Worm (Caenorhabditis elegans) whole organism, early embryonic: ENCODE results near the gene srr-8.

Experiments used
- B0310.2 ChIP-seq: sonication (generic microtip); optimal IDR thresholded peaks from 2 replicates; lab custom pipeline; 2016; ENCODE audit warnings: mild to moderate bottlenecking, missing genetic modification characterization, missing compliant biosample characterization
- F13C5.2 ChIP-seq: sonication (generic microtip); optimal IDR thresholded peaks from 2 replicates; lab custom pipeline; 2017; ENCODE audit warnings: mild to moderate bottlenecking, missing genetic modification characterization, inconsistent platforms, missing compliant biosample characterization
- aly-1 ChIP-seq: sonication (generic microtip); optimal IDR thresholded peaks from 2 replicates; lab custom pipeline; 2016; ENCODE audit warnings: missing genetic modification characterization, missing compliant biosample characterization
- ama-1 ChIP-seq: fragments of 150-350 bp; optimal IDR thresholded peaks from 2 replicates; lab custom pipeline; 2014
- ceh-13 ChIP-seq: fragments of 200-800 bp; sonication (Bioruptor generic); optimal IDR thresholded peaks from 2 replicates; lab custom pipeline; 2018; ENCODE audit warnings: mild to moderate bottlenecking, missing genetic modification characterization, missing compliant biosample characterization
- ceh-36 ChIP-seq: sonication (generic microtip); optimal IDR thresholded peaks from 2 replicates; lab custom pipeline; 2016; ENCODE audit warnings: missing genetic modification characterization, inconsistent platforms, missing compliant biosample characterization
- ets-7 ChIP-seq: sonication (generic microtip); optimal IDR thresholded peaks from 2 replicates; lab custom pipeline; 2016; ENCODE audit warnings: missing genotype, missing genetic modification characterization, missing compliant biosample characterization
- flt-1 ChIP-seq: fragments of 200-800 bp; sonication (Bioruptor generic); IDR thresholded peaks from 2 replicates; pipeline ENCODE4 v1.3.6; 2022; ENCODE audit warnings: missing genetic modification characterization, missing compliant biosample characterization
- hmbx-1 ChIP-seq: sonication (generic microtip); optimal IDR thresholded peaks from 2 replicates; lab custom pipeline; 2016; ENCODE audit warnings: mild to moderate bottlenecking, missing genetic modification characterization, missing compliant biosample characterization
- hmg-4 ChIP-seq: fragments of 200-800 bp; sonication (Bioruptor generic); optimal IDR thresholded peaks from 2 replicates; lab custom pipeline; 2018; ENCODE audit warnings: mild to moderate bottlenecking, missing genetic modification characterization, missing compliant biosample characterization
- hnd-1 ChIP-seq: sonication (generic microtip); optimal IDR thresholded peaks from 2 replicates; lab custom pipeline; 2016; ENCODE audit warnings: missing genetic modification characterization, missing compliant biosample characterization
- pes-1 ChIP-seq: fragments of 200-800 bp; sonication (Bioruptor generic); IDR thresholded peaks from 2 replicates; pipeline ENCODE4 v1.3.6; 2022; ENCODE audit warnings: missing genetic modification reagents, missing genetic modification characterization, missing compliant biosample characterization
- scrt-1 ChIP-seq: fragments of 200-800 bp; sonication (Bioruptor generic); IDR thresholded peaks from 2 replicates; pipeline ENCODE4 v1.3.6; 2022; ENCODE audit warnings: missing genetic modification characterization, missing compliant biosample characterization
- sea-1 ChIP-seq: fragments of 200-800 bp; sonication (Bioruptor generic); conservative IDR thresholded peaks from 2 replicates; pipeline ENCODE4 v1.3.6; 2022; ENCODE audit warnings: missing genetic modification characterization, missing compliant biosample characterization
- tbx-11 ChIP-seq: fragments of 200-800 bp; sonication (Bioruptor generic); IDR thresholded peaks from 2 replicates; pipeline ENCODE4 v1.3.6; 2022; ENCODE audit warnings: missing genetic modification characterization, missing compliant biosample characterization
- tbx-37 ChIP-seq: fragments of 200-800 bp; sonication (Bioruptor generic); conservative IDR thresholded peaks from 2 replicates; pipeline ENCODE4 v1.3.6; 2022; ENCODE audit warnings: missing genetic modification reagents, missing genetic modification characterization, missing compliant biosample characterization
- tra-4 ChIP-seq: sonication (generic microtip); optimal IDR thresholded peaks from 2 replicates; lab custom pipeline; 2017; ENCODE audit warnings: missing genetic modification characterization, missing compliant biosample characterization

srr-8 gene

DNA sequence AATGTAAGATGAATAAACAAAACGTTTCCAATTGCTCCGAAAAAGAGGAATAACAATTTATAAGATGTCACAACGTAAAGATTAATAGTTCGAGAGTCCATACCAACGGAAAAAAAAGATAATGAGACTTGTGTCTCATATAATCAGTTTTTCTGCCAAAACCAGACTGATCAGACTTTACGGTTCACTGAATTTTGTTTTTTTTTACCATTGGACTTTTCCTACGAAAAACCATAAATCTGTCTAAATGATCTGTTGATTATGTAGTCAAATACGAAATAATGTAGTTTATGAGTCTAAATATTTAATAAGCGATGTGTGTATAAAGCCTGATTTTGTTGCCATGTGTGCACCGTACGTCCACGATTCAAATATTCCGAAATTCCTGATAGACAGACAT, 22.4 kb upstream of the srr-8 start, which contains the start of gene srsx-11:
Gene srsx-11, minus strand, starts transcription at position 101 of the 400 bp plus-strand sequence.
- TF ChIP-seq tbx-11 (GFP tag; lab: Robert Waterston, UW) (no peak), hmbx-1 (tag; lab: Kevin White, UChicago) (no peak), F13C5.2 (tag; lab: Kevin White, UChicago) (no peak), pes-1 (GFP tag; lab: Robert Waterston, UW) (no peak), ceh-36 (tag; lab: Kevin White, UChicago) (no peak), tra-4 (tag; lab: Kevin White, UChicago) (no peak), hnd-1 (tag; lab: Kevin White, UChicago) (no peak), ama-1 (lab: Kevin White, UChicago) (no peak), ceh-13 (GFP tag; lab: Kevin White, UChicago) (no peak), B0310.2 (tag; lab: Kevin White, UChicago) (no peak), hmg-4 (GFP tag; lab: Kevin White, UChicago) (no peak), ets-7 (tag; lab: Kevin White, UChicago) (no peak), scrt-1 (GFP tag; lab: Robert Waterston, UW) (no peak), tbx-37 (GFP tag; lab: Robert Waterston, UW) (no peak), aly-1 (tag; lab: Kevin White, UChicago) (no peak), flt-1 (GFP tag; lab: Robert Waterston, UW) (no peak), sea-1 (GFP tag; lab: Robert Waterston, UW) (no peak)

DNA sequence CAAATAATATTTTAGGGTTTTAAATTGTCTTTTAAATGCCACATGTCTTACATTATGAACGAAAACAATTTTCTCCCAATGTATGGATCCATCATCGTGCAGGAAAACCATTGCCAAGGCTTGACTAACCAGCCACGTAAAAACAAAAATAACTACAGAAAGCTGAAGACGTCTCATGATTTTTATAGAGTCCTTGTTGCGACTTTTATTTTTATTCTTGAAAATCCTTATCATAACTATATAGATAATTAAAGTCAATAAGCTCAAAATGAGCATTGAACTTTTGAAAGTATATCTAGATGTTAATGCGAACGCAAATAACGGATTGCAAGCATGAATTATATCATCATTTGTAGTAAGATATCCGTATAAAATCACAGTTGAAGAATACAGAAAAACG, 21.4 kb upstream of the srr-8 start:
- TF ChIP-seq sea-1 (GFP tag; lab: Robert Waterston, UW) (no peak), ceh-36 (tag; lab: Kevin White, UChicago) (no peak), F13C5.2 (tag; lab: Kevin White, UChicago) (no peak), tbx-37 (GFP tag; lab: Robert Waterston, UW) (no peak), aly-1 (tag; lab: Kevin White, UChicago) (no peak), scrt-1 (GFP tag; lab: Robert Waterston, UW) (no peak), flt-1 (GFP tag; lab: Robert Waterston, UW) (no peak), hnd-1 (tag; lab: Kevin White, UChicago) (no peak), ama-1 (lab: Kevin White, UChicago) (no peak)

DNA sequence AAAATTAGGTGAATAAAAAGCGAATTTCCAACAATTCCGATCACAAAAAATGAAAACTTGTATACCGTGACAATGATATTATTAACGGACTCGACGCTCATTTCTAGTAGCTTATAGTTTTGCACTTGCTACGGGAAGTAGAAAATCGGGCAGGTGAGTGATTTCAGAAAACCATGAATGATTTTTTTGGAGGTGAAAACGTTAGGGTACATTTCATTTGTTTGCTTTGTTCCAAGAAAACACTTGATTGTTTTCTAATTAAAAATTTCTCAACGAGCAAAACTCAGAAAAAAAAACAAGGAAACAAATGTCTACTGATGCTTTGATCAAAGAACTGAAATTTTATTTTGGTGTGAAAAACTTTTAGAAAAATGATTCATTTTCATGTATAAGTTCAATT, 20.6 kb upstream of the srr-8 start, which contains the start of gene srsx-12:
Gene srsx-12, minus strand, starts transcription at position 101 of the 400 bp plus-strand sequence.
- TF ChIP-seq tbx-11 (GFP tag; lab: Robert Waterston, UW): no peak

DNA sequence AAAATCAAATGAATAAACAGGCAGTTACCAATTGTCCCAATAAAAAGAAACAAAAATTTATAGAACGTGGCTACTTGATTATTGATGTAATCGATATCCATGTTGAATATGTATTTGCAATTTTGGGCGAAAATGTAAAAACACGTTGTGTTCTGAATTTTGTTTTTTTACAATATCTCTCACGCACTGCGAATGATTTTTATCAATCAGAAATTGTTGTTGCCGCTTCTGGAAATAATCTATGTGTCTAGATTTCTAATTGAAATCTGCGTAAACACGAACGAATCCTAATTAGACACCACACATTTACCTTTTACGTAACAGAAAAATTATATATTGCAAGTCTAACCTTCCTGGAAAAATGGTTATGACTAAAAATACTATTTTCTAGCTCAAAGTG, 18.4 kb upstream of the srr-8 start, which contains the start of gene srsx-13:
Gene srsx-13, minus strand, starts transcription at position 101 of the 400 bp plus-strand sequence.
- TF ChIP-seq sea-1 (GFP tag; lab: Robert Waterston, UW) (no peak), aly-1 (tag; lab: Kevin White, UChicago) (no peak), ama-1 (lab: Kevin White, UChicago) (no peak), flt-1 (GFP tag; lab: Robert Waterston, UW) (no peak), ets-7 (tag; lab: Kevin White, UChicago) (no peak), ceh-36 (tag; lab: Kevin White, UChicago) (no peak), tra-4 (tag; lab: Kevin White, UChicago) (no peak), hnd-1 (tag; lab: Kevin White, UChicago) (no peak)

DNA sequence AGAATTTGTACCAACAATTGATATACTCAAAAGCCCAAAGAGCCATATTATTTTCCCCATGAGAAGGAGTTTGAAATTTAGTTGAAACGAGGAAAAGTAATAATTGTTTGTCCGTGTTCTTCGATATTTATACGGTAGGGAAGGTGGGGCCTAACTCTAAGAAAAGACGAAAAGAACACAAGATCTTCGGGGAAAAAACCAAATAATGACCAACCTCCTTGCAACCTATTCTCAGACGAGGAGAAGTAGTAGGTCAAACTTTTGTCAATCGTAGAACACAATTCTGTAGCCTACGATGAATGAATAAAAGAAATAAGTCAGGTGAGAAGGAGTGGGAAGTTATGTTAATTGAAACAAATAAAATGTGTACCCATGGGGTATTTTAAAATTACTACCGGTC, 14.4 kb upstream of the srr-8 start, which contains the start of gene ncx-8:
Gene ncx-8, minus strand, starts transcription at position 101 of the 400 bp plus-strand sequence.
- TF ChIP-seq scrt-1 (GFP tag; lab: Robert Waterston, UW) (no peak), ceh-13 (GFP tag; lab: Kevin White, UChicago) (no peak), hnd-1 (tag; lab: Kevin White, UChicago) (no peak), ama-1 (lab: Kevin White, UChicago) (no peak), hmg-4 (GFP tag; lab: Kevin White, UChicago) (no peak), hmbx-1 (tag; lab: Kevin White, UChicago) (no peak), aly-1 (tag; lab: Kevin White, UChicago) (no peak), ets-7 (tag; lab: Kevin White, UChicago) (no peak), sea-1 (GFP tag; lab: Robert Waterston, UW) (no peak), B0310.2 (tag; lab: Kevin White, UChicago) (no peak), ceh-36 (tag; lab: Kevin White, UChicago) (no peak), tbx-37 (GFP tag; lab: Robert Waterston, UW) (no peak)

DNA sequence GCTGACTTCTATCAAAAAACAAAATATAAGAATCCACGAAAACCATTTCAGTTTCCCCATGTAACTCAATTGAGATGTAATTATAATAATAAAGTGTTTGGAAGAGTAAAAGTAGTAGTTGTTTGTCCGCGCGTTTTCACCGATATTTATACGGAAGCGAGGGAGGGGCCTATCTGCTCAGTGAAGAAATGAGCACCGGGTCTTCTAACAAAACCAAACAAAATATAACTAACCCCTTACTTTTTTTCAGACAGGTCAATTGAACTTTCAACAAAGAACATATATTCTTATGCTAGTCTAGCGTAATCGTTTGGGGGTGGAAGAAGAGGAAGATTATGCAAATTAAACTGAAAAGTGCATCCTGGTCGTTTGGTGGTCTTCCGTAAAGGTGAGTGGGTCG, 6.3 kb upstream of the srr-8 start, which contains the start of gene ncx-9:
Gene ncx-9, minus strand, starts transcription at position 101 of the 400 bp plus-strand sequence.
- TF ChIP-seq scrt-1 (GFP tag; lab: Robert Waterston, UW) (no peak), F13C5.2 (tag; lab: Kevin White, UChicago) (no peak), ceh-36 (tag; lab: Kevin White, UChicago) (no peak)

DNA sequence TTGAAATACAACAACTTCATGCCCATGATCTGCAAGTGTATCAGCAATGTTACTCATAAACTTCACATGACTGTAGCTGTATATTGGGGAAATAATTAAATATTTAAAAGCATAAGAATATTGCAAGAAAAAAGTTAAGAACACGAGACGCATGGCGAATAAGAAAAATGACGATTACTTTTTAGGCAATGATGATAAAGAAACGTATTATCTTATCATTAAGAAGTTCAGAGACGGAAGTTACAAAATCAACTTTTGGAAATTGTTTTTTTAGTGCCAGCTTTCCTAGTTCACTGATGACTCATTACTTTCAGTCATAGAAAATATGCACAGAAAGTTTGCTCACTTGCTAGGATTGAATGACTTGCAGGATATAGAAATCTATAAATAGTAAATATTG, 1.1 kb upstream of the srr-8 start, which contains the start of gene ugt-7:
Gene ugt-7, minus strand, starts transcription at position 161 of the 400 bp plus-strand sequence.
- TF ChIP-seq flt-1 (GFP tag; lab: Robert Waterston, UW) (no peak), tbx-37 (GFP tag; lab: Robert Waterston, UW) (no peak), ceh-36 (tag; lab: Kevin White, UChicago) (no peak), ets-7 (tag; lab: Kevin White, UChicago) (no peak)
